Worm (Caenorhabditis elegans) whole organism, late embryonic: ENCODE data around the gene K01G12.3.

ENCODE experiments used
- T23F11.4 ChIP-seq: fragments of 200-800 bp; sonication (Bioruptor generic); optimal IDR thresholded peaks from 2 replicates; lab custom pipeline; 2018; ENCODE audit warnings: mild to moderate bottlenecking, missing genetic modification characterization, missing compliant biosample characterization
- ceh-2 ChIP-seq: sonication (generic microtip); optimal IDR thresholded peaks from 2 replicates; lab custom pipeline; 2016; ENCODE audit warnings: missing genotype, missing genetic modification characterization, missing compliant biosample characterization
- ceh-24 ChIP-seq: sonication (generic microtip); optimal IDR thresholded peaks from 2 replicates; lab custom pipeline; 2016; ENCODE audit warnings: mild to moderate bottlenecking, missing genetic modification characterization, missing compliant biosample characterization
- ceh-31 ChIP-seq: sonication (generic microtip); optimal IDR thresholded peaks from 2 replicates; lab custom pipeline; 2016; ENCODE audit warnings: missing genetic modification characterization, missing compliant biosample characterization
- ceh-9 ChIP-seq: sonication (generic microtip); optimal IDR thresholded peaks from 2 replicates; lab custom pipeline; 2016; ENCODE audit warnings: mild to moderate bottlenecking, missing genetic modification characterization, inconsistent platforms, missing compliant biosample characterization
- dmd-4 ChIP-seq: sonication (generic microtip); optimal IDR thresholded peaks from 2 replicates; lab custom pipeline; 2016; ENCODE audit warnings: borderline replicate concordance, missing genetic modification characterization, missing compliant biosample characterization
- nhr-11 ChIP-seq: fragments of 150-350 bp; optimal IDR thresholded peaks from 2 replicates; lab custom pipeline; 2014; ENCODE audit warnings: missing biosample characterization, missing genetic modification characterization
- pat-9 ChIP-seq: fragments of 200-800 bp; sonication (Bioruptor generic); optimal IDR thresholded peaks from 2 replicates; lab custom pipeline; 2018; ENCODE audit warnings: mild to moderate bottlenecking, missing genetic modification characterization, moderate library complexity, missing compliant biosample characterization
- unc-3 ChIP-seq, 2 experiments: fragments of 200-800 bp in 1 of 2; sonication (Bioruptor generic) in 1 of 2; sonication (generic microtip) in 1 of 2; conservative IDR thresholded peaks in 1 of 2; optimal IDR thresholded peaks in 1 of 2; 2 replicates each; pipeline versions ENCODE4 v1.3.6 to Lab custom; 2016 to 2022; ENCODE audit warnings: missing compliant biosample characterization in 2 of 2, missing genetic modification characterization in 2 of 2, missing genetic modification reagents in 1 of 2

- TF ChIP-seq T23F11.4 (GFP tag; lab: Kevin White, UChicago) (no peak), ceh-31 (tag; lab: Kevin White, UChicago) (no peak), pat-9 (tag; lab: Kevin White, UChicago) (no peak), unc-3 (GFP tag; conservative IDR thresholded peaks at IDR 0.05; lab: Robert Waterston, UW) (no peak), unc-3 (tag; optimal IDR thresholded peaks at IDR 0.05; lab: Kevin White, UChicago) (no peak), dmd-4 (no peak), ceh-2 (tag; lab: Kevin White, UChicago) (no peak), ceh-24 (tag; lab: Kevin White, UChicago) (no peak), nhr-11 (tag; lab: Kevin White, UChicago) (no peak), ceh-9 (no peak)
Observed at ce11 chrIV:14224912-14225311, 31.6 kb downstream of the K01G12.3 start.
